Fruit fly (Drosophila melanogaster): ENCODE measurements around the gene CG17292.
A peak's percentile ranks its signal among the peaks of the same experiment; 100 is the strongest.

The CG17292 gene

DNA sequence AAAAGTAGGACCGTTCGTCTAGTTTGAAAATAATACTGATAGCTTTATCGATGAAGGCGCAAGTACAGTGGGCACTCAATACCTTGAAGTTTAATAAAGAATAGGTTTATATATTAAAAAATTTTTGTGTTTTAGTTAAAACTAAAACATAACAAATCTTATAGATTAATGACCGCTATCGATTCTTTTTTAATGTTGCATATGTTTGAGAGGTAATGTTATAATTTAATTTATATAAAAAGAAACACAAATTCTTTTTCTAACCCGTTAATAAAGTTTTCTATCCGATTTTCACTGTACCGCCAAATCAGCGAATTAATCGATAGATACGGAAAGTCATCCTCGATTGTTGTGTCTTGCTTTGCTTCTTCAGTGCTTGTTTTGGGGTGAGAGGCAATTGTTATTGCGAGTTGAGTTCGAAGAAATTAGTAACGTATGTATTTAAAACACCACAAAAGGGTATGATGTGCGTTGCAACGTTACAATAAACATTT is 13.9 kb downstream of the CG17292 start, which contains the start of the genes Dad1 and CG13384 (continued):
- TF ChIP-seq Atf6 (GFP tag; IDR thresholded peaks at IDR 0.05) (peak; percentile 93), CG6813 (GFP tag; optimal IDR thresholded peaks at IDR 0.05) (peak; percentile 84), btn (GFP tag; optimal IDR thresholded peaks at IDR 0.05) (no peak), CG8924 (tag; optimal IDR thresholded peaks at IDR 0.05) (peak; percentile 97), az2 (GFP tag; optimal IDR thresholded peaks at IDR 0.05) (peak; percentile 92), Camta (GFP tag; optimal IDR thresholded peaks at IDR 0.05) (peak; percentile 56), lola (GFP tag; optimal IDR thresholded peaks at IDR 0.05) (peak in 1 of 3 experiments; percentile 93), bowl (GFP tag; IDR thresholded peaks at IDR 0.05) (peak; percentile 48; the same call in 1 of the 2 replicates), NC2β (GFP tag; optimal IDR thresholded peaks at IDR 0.05) (peak; percentile 28), stwl (tag; optimal IDR thresholded peaks at IDR 0.05) (peak; percentile 79), Sin3A (optimal IDR thresholded peaks at IDR 0.05) (no peak), chinmo (GFP tag; IDR thresholded peaks at IDR 0.05; ENCODE audit: partially characterized antibody) (no peak), CG18764 (GFP tag; optimal IDR thresholded peaks at IDR 0.05) (peak; percentile 83), pan (optimal IDR thresholded peaks at IDR 0.05) (no peak), pan (GFP tag; optimal IDR thresholded peaks at IDR 0.05 in 1 of 2, IDR thresholded peaks at IDR 0.05 in 1 of 2) (peak in 1 of 2 experiments; percentile 93), CG11504 (tag; optimal IDR thresholded peaks at IDR 0.05) (peak; percentile 89), Ets65A (GFP tag) (peak; percentile 93), sob (GFP tag; IDR thresholded peaks at IDR 0.05) (peak; percentile 93), slp2 (GFP tag; optimal IDR thresholded peaks at IDR 0.05) (no peak), CG8944 (GFP tag; optimal IDR thresholded peaks at IDR 0.05) (peak; percentile 39), Fer1 (GFP tag; optimal IDR thresholded peaks at IDR 0.05) (peak; percentile 95), trem (tag; optimal IDR thresholded peaks at IDR 0.05) (peak; percentile 93), zf30C (GFP tag; optimal IDR thresholded peaks at IDR 0.05) (peak; percentile 6), CG1529 (GFP tag; optimal IDR thresholded peaks at IDR 0.05) (peak; percentile 81), CG11456 (GFP tag; IDR thresholded peaks at IDR 0.05) (no peak; the same call in none of the 3 replicates), CG4730 (GFP tag; IDR thresholded peaks at IDR 0.05) (peak; percentile 91), B-H2 (GFP tag; optimal IDR thresholded peaks at IDR 0.05) (peak; percentile 96), Hr3 (GFP tag; optimal IDR thresholded peaks at IDR 0.05) (peak; percentile 92), gt (GFP tag; IDR thresholded peaks at IDR 0.05) (peak; percentile 77), so (GFP tag; IDR thresholded peaks at IDR 0.05) (peak; percentile 78; the same call in 2 of the 3 replicates), lab (GFP tag; optimal IDR thresholded peaks at IDR 0.05) (peak; percentile 95), CG5953 (GFP tag; IDR thresholded peaks at IDR 0.05) (peak; percentile 58; the same call in 1 of the 2 replicates), CG7839 (tag; optimal IDR thresholded peaks at IDR 0.05) (peak; percentile 96), croc (GFP tag; conservative IDR thresholded peaks at IDR 0.05) (peak; percentile 90), CG13624 (GFP tag; optimal IDR thresholded peaks at IDR 0.05) (peak; percentile 44), zen2 (GFP tag; IDR thresholded peaks at IDR 0.05; ENCODE audit: partially characterized antibody) (no peak), pb (GFP tag; optimal IDR thresholded peaks at IDR 0.05) (no peak), hkb (optimal IDR thresholded peaks at IDR 0.05) (no peak), hkb (GFP tag; IDR thresholded peaks at IDR 0.05) (peak; percentile 85), scrt (GFP tag; optimal IDR thresholded peaks at IDR 0.05) (peak; percentile 85), run (tag; optimal IDR thresholded peaks at IDR 0.05) (peak; percentile 83), Doc3 (GFP tag; IDR thresholded peaks at IDR 0.05; ENCODE audit: partially characterized antibody) (peak; percentile 32; the same call in 1 of the 3 replicates), Ssrp (tag; optimal IDR thresholded peaks at IDR 0.05) (peak; percentile 90), ttk (GFP tag; IDR thresholded peaks at IDR 0.05) (peak; percentile 81), CG7987 (GFP tag; optimal IDR thresholded peaks at IDR 0.05) (peak; percentile 40), lov (optimal IDR thresholded peaks at IDR 0.05) (no peak), lov (GFP tag; IDR thresholded peaks at IDR 0.05) (no peak), knrl (GFP tag; IDR thresholded peaks at IDR 0.05; ENCODE audit: partially characterized antibody) (peak; percentile 62), D19B (GFP tag; optimal IDR thresholded peaks at IDR 0.05) (peak; percentile 82), CG1233 (GFP tag; optimal IDR thresholded peaks at IDR 0.05) (peak; percentile 91), bcd (GFP tag; optimal IDR thresholded peaks at IDR 0.05) (peak; percentile 92)
